Worm (Caenorhabditis elegans): ENCODE data around the gene C09G12.5.
"Not testable (repeated sequence)": the region's sequence is repeated elsewhere in the genome, so short reads cannot be mapped to it uniquely, and the experiment has no call there.

The C09G12.5 gene

ce11 chrIV:3478911-3479385, at the start of gene C09G12.5, which contains the start of gene srz-70:
Gene C09G12.5 (plus strand): TSS chrIV:3479335.
Gene srz-70 (minus strand): TSS chrIV:3479011.
- TF ChIP-seq nhr-12 (tag; optimal IDR thresholded peaks at IDR 0.05) (no peak), flh-1 (GFP tag; optimal IDR thresholded peaks at IDR 0.05) (no peak), snpc-4 (tag; optimal IDR thresholded peaks at IDR 0.05) (no peak)

- not testable (repeated sequence) for TF ChIP-seq ceh-83 (GFP tag; optimal IDR thresholded peaks at IDR 0.05); cnd-1 (tag; optimal IDR thresholded peaks at IDR 0.05); lin-32 (GFP tag; optimal IDR thresholded peaks at IDR 0.05)
Observed at ce11 chrIV:3433387-3433786, 45.7 kb upstream of the C09G12.5 start, which contains the start of gene C04C3.7. Gene C04C3.7 (minus strand): TSS chrIV:3433487.

ce11 chrIV:3436021-3436420, 43.1 kb upstream of the C09G12.5 start, which contains the start of gene srz-32:
Gene srz-32 (plus strand): TSS chrIV:3436321.
- TF ChIP-seq tbx-8 (GFP tag; optimal IDR thresholded peaks at IDR 0.05) (no peak), nhr-12 (tag; optimal IDR thresholded peaks at IDR 0.05) (no peak), nhr-2 (tag; optimal IDR thresholded peaks at IDR 0.05) (no peak), sem-2 (GFP tag; optimal IDR thresholded peaks at IDR 0.05) (no peak), mls-2 (tag; optimal IDR thresholded peaks at IDR 0.05) (no peak), ztf-11 (tag; optimal IDR thresholded peaks at IDR 0.05) (no peak)

- TF ChIP-seq nhr-12 (tag; optimal IDR thresholded peaks at IDR 0.05) (no peak), hlh-1 (tag; optimal IDR thresholded peaks at IDR 0.05) (no peak), bed-3 (GFP tag; optimal IDR thresholded peaks at IDR 0.05) (no peak), unc-39 (tag; optimal IDR thresholded peaks at IDR 0.05) (no peak), mls-2 (tag; optimal IDR thresholded peaks at IDR 0.05) (no peak), ceh-83 (GFP tag; optimal IDR thresholded peaks at IDR 0.05) (no peak), nhr-237 (tag; optimal IDR thresholded peaks at IDR 0.05) (no peak), lin-13 (tag; optimal IDR thresholded peaks at IDR 0.05) (no peak), mep-1 (tag; optimal IDR thresholded peaks at IDR 0.05) (no peak), nhr-28 (tag; optimal IDR thresholded peaks at IDR 0.05) (no peak), cnd-1 (tag; optimal IDR thresholded peaks at IDR 0.05) (no peak), unc-120 (tag; optimal IDR thresholded peaks at IDR 0.05; ENCODE audit: poor library complexity, severe bottlenecking) (no peak), M03D4.4 (tag; optimal IDR thresholded peaks at IDR 0.05) (no peak), snpc-4 (tag; optimal IDR thresholded peaks at IDR 0.05) (no peak), lsy-2 (tag; optimal IDR thresholded peaks at IDR 0.05) (no peak), ztf-11 (tag; optimal IDR thresholded peaks at IDR 0.05) (no peak), nhr-2 (tag; optimal IDR thresholded peaks at IDR 0.05) (no peak)
Observed at ce11 chrIV:3438022-3438421, 41.1 kb upstream of the C09G12.5 start, which contains the start of gene grd-13. Gene grd-13 (plus strand): TSS chrIV:3438312.

ce11 chrIV:3439354-3439753, 39.8 kb upstream of the C09G12.5 start, which contains the start of gene grd-3:
Gene grd-3 (plus strand): TSS chrIV:3439655.
- no peak for TF ChIP-seq ceh-39 (tag; optimal IDR thresholded peaks at IDR 0.05)
- no peak for TF ChIP-seq unc-120 (tag; optimal IDR thresholded peaks at IDR 0.05; ENCODE audit: poor library complexity, severe bottlenecking)
- TF ChIP-seq elt-1 (tag; optimal IDR thresholded peaks at IDR 0.05; ENCODE audit: borderline replicate concordance, insufficient read depth), result no peak
- TF ChIP-seq mab-5 (tag; optimal IDR thresholded peaks at IDR 0.05), result no peak
- no peak for TF ChIP-seq M03D4.4 (tag; optimal IDR thresholded peaks at IDR 0.05)
- no peak for TF ChIP-seq lsy-2 (tag; optimal IDR thresholded peaks at IDR 0.05)

ce11 chrIV:3440848-3441247, 38.3 kb upstream of the C09G12.5 start, which contains the start of gene grd-10:
Gene grd-10 (plus strand): TSS chrIV:3441055.
- no peak for TF ChIP-seq mab-5 (tag; optimal IDR thresholded peaks at IDR 0.05)
- TF ChIP-seq sem-2 (GFP tag; optimal IDR thresholded peaks at IDR 0.05), result no peak
- TF ChIP-seq blmp-1 (tag; optimal IDR thresholded peaks at IDR 0.05), result no peak
- TF ChIP-seq nhr-76 (tag; optimal IDR thresholded peaks at IDR 0.05), result no peak
- no peak for TF ChIP-seq lin-32 (GFP tag; optimal IDR thresholded peaks at IDR 0.05)
- TF ChIP-seq elt-3 (tag; optimal IDR thresholded peaks at IDR 0.05), result no peak
- TF ChIP-seq nhr-12 (tag; optimal IDR thresholded peaks at IDR 0.05), result no peak
- no peak for TF ChIP-seq nhr-237 (tag; optimal IDR thresholded peaks at IDR 0.05)
- no peak for TF ChIP-seq unc-39 (tag; optimal IDR thresholded peaks at IDR 0.05)
- TF ChIP-seq lin-13 (tag; optimal IDR thresholded peaks at IDR 0.05), result no peak
- no peak for TF ChIP-seq ztf-11 (tag; optimal IDR thresholded peaks at IDR 0.05)
- TF ChIP-seq pha-4 (tag; optimal IDR thresholded peaks at IDR 0.05), result no peak
- no peak for TF ChIP-seq ceh-83 (GFP tag; optimal IDR thresholded peaks at IDR 0.05)
- no peak for TF ChIP-seq zip-8 (tag; optimal IDR thresholded peaks at IDR 0.05)
- TF ChIP-seq unc-120 (tag; optimal IDR thresholded peaks at IDR 0.05; ENCODE audit: poor library complexity, severe bottlenecking), result no peak
- no peak for TF ChIP-seq ham-2 (GFP tag; optimal IDR thresholded peaks at IDR 0.05)
- TF ChIP-seq nhr-2 (tag; optimal IDR thresholded peaks at IDR 0.05), result no peak
- no peak for TF ChIP-seq sptf-1 (tag; optimal IDR thresholded peaks at IDR 0.05)
- TF ChIP-seq mep-1 (tag; optimal IDR thresholded peaks at IDR 0.05), result no peak
